Fruit fly (Drosophila melanogaster) whole organism, embryonic: ENCODE results near the gene Gsc.

Experiments
- Antp ChIP-seq: fragments of 200-800 bp; sonication (Bioruptor generic); optimal IDR thresholded peaks from 3 replicates; lab custom pipeline; 2016; ENCODE audit warnings: missing biosample characterization, missing genetic modification characterization
- Bdp1 ChIP-seq: fragments of 200-800 bp; sonication (Bioruptor generic); optimal IDR thresholded peaks from 3 replicates; lab custom pipeline; 2016; ENCODE audit warnings: missing biosample characterization, missing genetic modification characterization
- CG10267 ChIP-seq: fragments of 200-800 bp; sonication (Bioruptor generic); optimal IDR thresholded peaks from 2 replicates; lab custom pipeline; 2018; ENCODE audit warnings: missing biosample characterization, mild to moderate bottlenecking, missing genetic modification characterization, moderate library complexity
- CG10366 ChIP-seq: fragments of 200-800 bp; sonication (Bioruptor generic); IDR thresholded peaks from 2 replicates; pipeline ENCODE4 v1.3.6; 2022; ENCODE audit warnings: missing biosample characterization, missing genetic modification characterization
- CG11247 ChIP-seq: fragments of 200-800 bp; sonication (Bioruptor generic); IDR thresholded peaks from 2 replicates; pipeline ENCODE4 v1.3.6; 2022; ENCODE audit warnings: missing biosample characterization, missing genetic modification characterization
- CG12659 ChIP-seq: fragments of 200-800 bp; sonication (Bioruptor generic); optimal IDR thresholded peaks from 3 replicates; lab custom pipeline; 2017; ENCODE audit warnings: mild to moderate bottlenecking, missing biosample characterization, missing genetic modification reagents, missing genetic modification characterization
- CG12942 ChIP-seq: fragments of 200-800 bp; sonication (Bioruptor generic); optimal IDR thresholded peaks from 3 replicates; lab custom pipeline; 2016; ENCODE audit warnings: missing biosample characterization, missing genetic modification characterization
- CG13624 ChIP-seq: fragments of 200-800 bp; sonication (Bioruptor generic); optimal IDR thresholded peaks from 2 replicates; lab custom pipeline; 2016; ENCODE audit warnings: missing biosample characterization, missing genetic modification characterization
- CG14441 ChIP-seq: fragments of 200-800 bp; sonication (Bioruptor generic); IDR thresholded peaks from 2 replicates; pipeline ENCODE4 v1.3.6; 2022; ENCODE audit warnings: missing biosample characterization, missing genetic modification characterization
- CG14710 ChIP-seq: fragments of 200-800 bp; sonication (Bioruptor generic); optimal IDR thresholded peaks from 3 replicates; lab custom pipeline; 2019; ENCODE audit warnings: missing biosample characterization, mild to moderate bottlenecking, missing genetic modification characterization, moderate library complexity
- CG15514 ChIP-seq: fragments of 200-800 bp; sonication (Bioruptor generic); optimal IDR thresholded peaks from 3 replicates; lab custom pipeline; 2017; ENCODE audit warnings: missing biosample characterization, missing genetic modification characterization, mild to moderate bottlenecking, moderate library complexity, missing genetic modification reagents
- CG16779 ChIP-seq: fragments of 200-800 bp; sonication (Bioruptor generic); IDR thresholded peaks from 2 replicates; pipeline ENCODE4 v1.3.6; 2022; ENCODE audit warnings: missing biosample characterization, missing genetic modification characterization
- CG2116 ChIP-seq: fragments of 200-800 bp; sonication (Bioruptor generic); optimal IDR thresholded peaks from 3 replicates; lab custom pipeline; 2018; ENCODE audit warnings: missing biosample characterization, mild to moderate bottlenecking, missing genetic modification characterization
- CG2199 ChIP-seq: fragments of 200-800 bp; sonication (Bioruptor generic); IDR thresholded peaks from 3 replicates; pipeline ENCODE4 v1.3.6; 2022; ENCODE audit warnings: missing biosample characterization, missing genetic modification characterization
- CG30020 ChIP-seq: fragments of 200-800 bp; optimal IDR thresholded peaks from 2 replicates; lab custom pipeline; 2019; ENCODE audit warnings: missing biosample characterization, mild to moderate bottlenecking, missing genetic modification characterization, moderate library complexity
- CG3065 ChIP-seq: fragments of 200-800 bp; sonication (Bioruptor generic); optimal IDR thresholded peaks from 2 replicates; lab custom pipeline; 2016; ENCODE audit warnings: missing biosample characterization, missing genetic modification characterization
- CG43689 ChIP-seq: fragments of 200-800 bp; sonication (Bioruptor generic); IDR thresholded peaks from 2 replicates; pipeline ENCODE4 v1.3.6; 2022; ENCODE audit warnings: missing biosample characterization, missing genetic modification characterization
- CG4854 ChIP-seq: fragments of 200-800 bp; sonication (Bioruptor generic); optimal IDR thresholded peaks from 2 replicates; lab custom pipeline; 2016; ENCODE audit warnings: missing biosample characterization, missing genetic modification characterization, inconsistent platforms
- CG6854 ChIP-seq: fragments of 200-800 bp; sonication (Bioruptor generic); optimal IDR thresholded peaks from 3 replicates; lab custom pipeline; 2017; ENCODE audit warnings: missing biosample characterization, mild to moderate bottlenecking, missing genetic modification characterization
- CG7357 ChIP-seq: fragments of 200-800 bp; sonication (Bioruptor generic); IDR thresholded peaks from 3 replicates; pipeline ENCODE4 v1.3.6; 2022; ENCODE audit warnings: missing biosample characterization, missing genetic modification characterization
- CrebB ChIP-seq: fragments of 200-800 bp; sonication (Bioruptor generic); optimal IDR thresholded peaks from 3 replicates; lab custom pipeline; 2018; ENCODE audit warnings: missing biosample characterization, mild to moderate bottlenecking, missing genetic modification characterization
- D19B ChIP-seq: fragments of 200-800 bp; sonication (Bioruptor generic); optimal IDR thresholded peaks from 2 replicates; lab custom pipeline; 2017; ENCODE audit warnings: missing biosample characterization, mild to moderate bottlenecking, missing genetic modification characterization
- Hmr ChIP-seq: fragments of 200-800 bp; sonication (Bioruptor generic); optimal IDR thresholded peaks from 3 replicates; lab custom pipeline; 2017; ENCODE audit warnings: mild to moderate bottlenecking, missing biosample characterization, missing genetic modification reagents, missing genetic modification characterization
- Hmx ChIP-seq: fragments of 200-800 bp; sonication (Bioruptor generic); optimal IDR thresholded peaks from 2 replicates; lab custom pipeline; 2016; ENCODE audit warnings: missing biosample characterization, missing genetic modification characterization
- Oaz ChIP-seq: fragments of 200-800 bp; sonication (Bioruptor generic); IDR thresholded peaks from 2 replicates; pipeline ENCODE4 v1.3.6; 2022; ENCODE audit warnings: missing biosample characterization, missing genetic modification characterization
- Ravus ChIP-seq: fragments of 200-800 bp; sonication (Bioruptor generic); IDR thresholded peaks from 2 replicates; pipeline ENCODE4 v1.3.6; 2022; ENCODE audit warnings: missing biosample characterization, missing genetic modification characterization
- Sin3A ChIP-seq: fragments of >200 bp; optimal IDR thresholded peaks from 2 replicates; lab custom pipeline; 2018
- Trl ChIP-seq, 3 experiments: fragments of >200 bp in 2 of 3; fragments of 200-800 bp in 1 of 3; sonication (Bioruptor generic) in 1 of 3; optimal IDR thresholded peaks; 2 replicates in 1 of 3; 3 replicates in 2 of 3; lab custom pipeline; 2016 to 2017; ENCODE audit warnings: missing biosample characterization in 1 of 3, missing genetic modification characterization in 1 of 3
- ac ChIP-seq: fragments of 200-800 bp; sonication (Bioruptor generic); optimal IDR thresholded peaks from 3 replicates; lab custom pipeline; 2017; ENCODE audit warnings: missing biosample characterization, mild to moderate bottlenecking, missing genetic modification characterization
- cad ChIP-seq: fragments of >200 bp; optimal IDR thresholded peaks from 2 replicates; lab custom pipeline; 2017; ENCODE audit warnings: missing biosample characterization, missing genetic modification characterization
- cas ChIP-seq: fragments of 200-800 bp; sonication (Bioruptor generic); IDR thresholded peaks from 2 replicates; pipeline ENCODE4 v1.3.6; 2022; ENCODE audit warnings: missing biosample characterization, missing genetic modification characterization
- corto ChIP-seq: fragments of 200-800 bp; sonication (Bioruptor generic); optimal IDR thresholded peaks from 2 replicates; lab custom pipeline; 2016; ENCODE audit warnings: missing biosample characterization, mild to moderate bottlenecking, missing genetic modification characterization, moderate library complexity
- croc ChIP-seq: fragments of 200-800 bp; sonication (Bioruptor generic); conservative IDR thresholded peaks from 3 replicates; pipeline ENCODE4 v1.3.6; 2022; ENCODE audit warnings: missing biosample characterization, missing genetic modification characterization
- dmrt11E ChIP-seq: fragments of 200-800 bp; sonication (Bioruptor generic); optimal IDR thresholded peaks from 3 replicates; lab custom pipeline; 2018; ENCODE audit warnings: missing biosample characterization, mild to moderate bottlenecking, missing genetic modification characterization, moderate library complexity
- dysf ChIP-seq: fragments of 200-800 bp; sonication (Bioruptor generic); IDR thresholded peaks from 3 replicates; pipeline ENCODE4 v1.3.6; 2022; ENCODE audit warnings: missing biosample characterization, missing genetic modification characterization
- emc ChIP-seq: fragments of 200-800 bp; sonication (Bioruptor generic); optimal IDR thresholded peaks from 2 replicates; lab custom pipeline; 2016; ENCODE audit warnings: missing biosample characterization, missing genetic modification characterization
- eyg ChIP-seq: fragments of 200-800 bp; sonication (Bioruptor generic); optimal IDR thresholded peaks from 3 replicates; lab custom pipeline; 2016; ENCODE audit warnings: missing biosample characterization, missing genetic modification characterization
- fd64A ChIP-seq: fragments of 200-800 bp; sonication (Bioruptor generic); optimal IDR thresholded peaks from 3 replicates; lab custom pipeline; 2018; ENCODE audit warnings: missing biosample characterization, mild to moderate bottlenecking, missing genetic modification characterization
- ftz-f1 ChIP-seq: fragments of 200-800 bp; sonication (Bioruptor generic); optimal IDR thresholded peaks from 2 replicates; lab custom pipeline; 2016; ENCODE audit warnings: missing biosample characterization, missing genetic modification characterization
- gsb-n ChIP-seq: fragments of 200-800 bp; sonication (Bioruptor generic); optimal IDR thresholded peaks from 3 replicates; lab custom pipeline; 2018; ENCODE audit warnings: missing biosample characterization, mild to moderate bottlenecking, missing genetic modification characterization
- jigr1 ChIP-seq: fragments of 200-800 bp; sonication (Bioruptor generic); IDR thresholded peaks from 3 replicates; pipeline ENCODE4 v1.3.6; 2022; ENCODE audit warnings: missing biosample characterization, missing genetic modification characterization
- lov ChIP-seq, 2 experiments: fragments of 200-800 bp in 1 of 2; fragments of >200 bp in 1 of 2; sonication (Bioruptor generic) in 1 of 2; IDR thresholded peaks in 1 of 2; optimal IDR thresholded peaks in 1 of 2; 2 replicates in 1 of 2; 3 replicates in 1 of 2; pipeline versions ENCODE4 v1.3.6 to Lab custom; 2017 to 2022; ENCODE audit warnings: missing biosample characterization in 1 of 2, missing genetic modification characterization in 1 of 2
- mirr ChIP-seq: fragments of 200-800 bp; sonication (Bioruptor generic); optimal IDR thresholded peaks from 3 replicates; lab custom pipeline; 2018; ENCODE audit warnings: missing biosample characterization, mild to moderate bottlenecking, missing genetic modification characterization
- nom ChIP-seq: fragments of 200-800 bp; sonication (Bioruptor generic); optimal IDR thresholded peaks from 2 replicates; lab custom pipeline; 2017; ENCODE audit warnings: missing biosample characterization, missing genetic modification characterization, mild to moderate bottlenecking, moderate library complexity, missing genetic modification reagents
- p53 ChIP-seq: fragments of 200-800 bp; sonication (Bioruptor generic); optimal IDR thresholded peaks from 2 replicates; lab custom pipeline; 2016; ENCODE audit warnings: missing biosample characterization, missing genetic modification characterization
- so ChIP-seq: fragments of 200-800 bp; sonication (Bioruptor generic); IDR thresholded peaks from 3 replicates; pipeline ENCODE4 v1.3.6; 2022; ENCODE audit warnings: missing biosample characterization, missing genetic modification characterization
- trem ChIP-seq: fragments of 200-800 bp; optimal IDR thresholded peaks from 3 replicates; lab custom pipeline; 2019; ENCODE audit warnings: missing biosample characterization, mild to moderate bottlenecking, missing genetic modification characterization, moderate library complexity
- ttk ChIP-seq: fragments of 200-800 bp; sonication (Bioruptor generic); IDR thresholded peaks from 2 replicates; pipeline ENCODE4 v2.1.2; 2022; ENCODE audit warnings: missing biosample characterization, missing genetic modification characterization
- unc-4 ChIP-seq: fragments of 200-800 bp; sonication (Bioruptor generic); IDR thresholded peaks from 2 replicates; pipeline ENCODE4 v1.3.6; 2022; ENCODE audit warnings: missing biosample characterization, missing genetic modification characterization; ENCODE audit not compliant: partially characterized antibody
- vvl ChIP-seq: fragments of 200-800 bp; sonication (Bioruptor generic); IDR thresholded peaks from 2 replicates; pipeline ENCODE4 v1.3.6; 2022; ENCODE audit warnings: missing biosample characterization, missing genetic modification characterization

The Gsc gene

DNA sequence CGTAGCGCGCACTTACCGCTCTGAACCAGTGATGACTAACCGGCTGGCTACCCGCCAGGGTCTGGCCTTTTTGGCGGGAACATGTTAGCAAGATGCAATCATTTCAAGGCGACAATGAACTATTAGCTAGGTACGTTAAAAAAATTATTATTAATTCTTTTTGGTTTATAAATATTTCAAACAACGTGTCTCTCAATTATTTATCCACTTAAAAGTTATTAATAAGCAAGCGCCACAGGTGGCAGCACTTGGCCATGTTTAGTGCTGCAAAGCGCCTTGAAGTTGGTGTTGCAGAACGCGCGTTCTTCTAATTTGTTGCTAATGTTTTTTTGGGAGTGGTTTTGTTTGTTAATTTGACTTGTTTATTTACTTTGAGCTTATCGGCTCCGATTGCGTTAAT is 20.3 kb downstream of the Gsc start, which contains the start of the genes Ipk2 and cold (continued):
- peak; percentile 99 for TF ChIP-seq CG10267 (tag; lab: Kevin White, UChicago)
- peak; percentile 79 for TF ChIP-seq Bdp1
- TF ChIP-seq mirr (GFP tag; lab: Kevin White, UChicago) = peak; percentile 63
- TF ChIP-seq nom = peak; percentile 70
- peak; percentile 83 for TF ChIP-seq dysf (GFP tag; lab: Robert Waterston, UW)
- no peak for TF ChIP-seq gsb-n
- 0 out of 3 replicates have a peak, but pooled peaks have one; percentile 22 for TF ChIP-seq CG2199 (GFP tag; lab: Robert Waterston, UW)
- TF ChIP-seq Ravus = no peak
- TF ChIP-seq unc-4 (GFP tag; lab: Robert Waterston, UW) = peak; percentile 43
- TF ChIP-seq CG6854 (GFP tag; lab: Kevin White, UChicago) = peak; percentile 62
- no peak for TF ChIP-seq CG16779 (GFP tag; lab: Robert Waterston, UW)
- TF ChIP-seq CG2116 (GFP tag; lab: Kevin White, UChicago) = peak; percentile 70
- peak; percentile 93 for TF ChIP-seq CG14710
- TF ChIP-seq CG3065 = peak; percentile 68
- peak; percentile 93 for TF ChIP-seq CG12659 (GFP tag; lab: Kevin White, UChicago)
- TF ChIP-seq fd64A = no peak
- peak; percentile 57 for TF ChIP-seq ftz-f1 (GFP tag; lab: Kevin White, UChicago)
- peak; percentile 68 for TF ChIP-seq CG12942 (GFP tag; lab: Kevin White, UChicago)
- TF ChIP-seq Oaz (GFP tag; lab: Robert Waterston, UW) = no peak
- peak; percentile 70 for TF ChIP-seq dmrt11E (tag; lab: Kevin White, UChicago)
- no peak for TF ChIP-seq ac (GFP tag; lab: Kevin White, UChicago)
- peak; percentile 46; the same call in 1 of the 3 replicates for TF ChIP-seq jigr1 (GFP tag; lab: Robert Waterston, UW)
- TF ChIP-seq croc (GFP tag; lab: Robert Waterston, UW) = peak; percentile 64
- no peak for TF ChIP-seq lov (optimal IDR thresholded peaks at IDR 0.05; lab: Kevin White, UChicago)
- peak; percentile 51; the same call in 1 of the 3 replicates for TF ChIP-seq lov (GFP tag; IDR thresholded peaks at IDR 0.05; lab: Robert Waterston, UW)
- TF ChIP-seq trem (tag; lab: Kevin White, UChicago) = peak; percentile 93
- no peak for TF ChIP-seq emc (GFP tag; lab: Kevin White, UChicago)
- TF ChIP-seq Hmr = peak; percentile 86
- peak; percentile 65 for TF ChIP-seq D19B
- TF ChIP-seq CG43689 = 0 out of 2 replicates have a peak, but pooled peaks have one; percentile 10
- TF ChIP-seq so (GFP tag; lab: Robert Waterston, UW) = no peak; the same call in 2 of the 3 replicates
- TF ChIP-seq p53 (GFP tag; lab: Kevin White, UChicago) = peak; percentile 13
- no peak for TF ChIP-seq Trl (optimal IDR thresholded peaks at IDR 0.05; lab: Kevin White, UChicago)
- peak; percentile 78 for TF ChIP-seq Trl (GFP tag; optimal IDR thresholded peaks at IDR 0.05; lab: Kevin White, UChicago)
- TF ChIP-seq CG30020 (tag; lab: Kevin White, UChicago) = peak; percentile 62
- no peak for TF ChIP-seq Hmx
- TF ChIP-seq CG11247 (GFP tag; lab: Robert Waterston, UW) = peak; percentile 64
- TF ChIP-seq cas = 0 out of 2 replicates have a peak, but pooled peaks have one; percentile 42
- TF ChIP-seq CG7357 (GFP tag; lab: Robert Waterston, UW) = peak; percentile 57; the same call in 1 of the 3 replicates
- no peak for TF ChIP-seq corto (GFP tag; lab: Kevin White, UChicago)
- TF ChIP-seq CG14441 (GFP tag; lab: Robert Waterston, UW) = peak; percentile 73
- TF ChIP-seq eyg (GFP tag; lab: Kevin White, UChicago) = peak; percentile 76
- TF ChIP-seq cad (GFP tag; lab: Kevin White, UChicago) = no peak
- peak; percentile 91 for TF ChIP-seq CG13624 (GFP tag; lab: Kevin White, UChicago)
- TF ChIP-seq CG4854 (GFP tag; lab: Kevin White, UChicago) = peak; percentile 73
- TF ChIP-seq ttk (GFP tag; lab: Robert Waterston, UW) = peak; percentile 51; the same call in 1 of the 2 replicates
- peak; percentile 72 for TF ChIP-seq vvl (GFP tag; lab: Robert Waterston, UW)
- TF ChIP-seq Sin3A (lab: Kevin White, UChicago) = peak; percentile 93
- peak; percentile 88 for TF ChIP-seq CG15514 (GFP tag; lab: Kevin White, UChicago)
- TF ChIP-seq CG10366 (GFP tag; lab: Robert Waterston, UW) = peak; percentile 60
- peak; percentile 67 for TF ChIP-seq Antp
- TF ChIP-seq CrebB (tag; lab: Kevin White, UChicago) = peak; percentile 31
